Fruit fly (Drosophila melanogaster): ENCODE measurements around the gene CG10947.

CG10947 gene

DNA sequence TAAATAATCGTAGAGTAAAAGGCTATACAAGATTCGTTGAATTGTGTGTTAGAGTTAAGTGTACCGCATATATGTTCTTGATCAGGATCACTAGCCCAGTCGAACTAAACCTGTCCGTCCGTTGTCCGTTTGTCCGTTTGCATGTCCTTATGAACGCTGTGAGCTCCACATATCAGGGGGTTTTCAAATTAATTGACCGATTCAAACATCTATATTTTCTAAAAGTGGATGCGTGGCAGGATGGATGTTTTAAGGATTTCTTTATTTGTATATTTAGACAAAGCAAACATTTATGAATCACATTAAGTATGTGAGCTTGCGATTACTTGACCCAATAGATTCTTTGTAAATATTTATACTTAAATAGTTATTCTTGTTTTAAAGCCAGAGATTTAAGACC is 20.6 kb upstream of the CG10947 start:
- TF ChIP-seq gl (tag; optimal IDR thresholded peaks at IDR 0.05): no peak
- TF ChIP-seq CG14655 (GFP tag; optimal IDR thresholded peaks at IDR 0.05): peak; percentile 36

dm6 chr2L:20434779-20435178 is 20.2 kb upstream of the CG10947 start:
- TF ChIP-seq CG14655 (GFP tag; optimal IDR thresholded peaks at IDR 0.05) (no peak), CG13204 (GFP tag; optimal IDR thresholded peaks at IDR 0.05) (peak; percentile 30)

DNA sequence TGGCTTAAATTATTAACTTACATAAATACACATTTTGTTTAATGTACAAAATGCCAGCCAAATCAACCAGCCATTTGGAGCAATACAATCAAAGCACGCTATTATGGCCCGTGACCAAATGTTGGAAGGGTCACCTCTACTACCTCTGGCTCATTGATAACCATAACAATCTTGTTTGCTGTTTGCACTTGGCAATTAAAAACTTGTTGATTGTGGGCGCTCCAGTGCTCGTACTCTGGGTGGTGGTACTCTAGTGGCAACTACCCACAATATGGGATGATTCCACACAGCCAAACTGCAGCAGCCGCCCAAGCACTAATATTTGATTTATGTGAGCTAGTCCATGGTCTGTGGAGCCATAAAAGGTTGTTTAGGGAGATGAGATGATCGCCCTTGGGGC is 16.6 kb upstream of the CG10947 start:
- TF ChIP-seq gl (tag; optimal IDR thresholded peaks at IDR 0.05) (no peak), fd96Ca (GFP tag; IDR thresholded peaks at IDR 0.05) (no peak), Pif1A (GFP tag; optimal IDR thresholded peaks at IDR 0.05) (no peak), CG12605 (GFP tag; IDR thresholded peaks at IDR 0.05) (no peak)

DNA sequence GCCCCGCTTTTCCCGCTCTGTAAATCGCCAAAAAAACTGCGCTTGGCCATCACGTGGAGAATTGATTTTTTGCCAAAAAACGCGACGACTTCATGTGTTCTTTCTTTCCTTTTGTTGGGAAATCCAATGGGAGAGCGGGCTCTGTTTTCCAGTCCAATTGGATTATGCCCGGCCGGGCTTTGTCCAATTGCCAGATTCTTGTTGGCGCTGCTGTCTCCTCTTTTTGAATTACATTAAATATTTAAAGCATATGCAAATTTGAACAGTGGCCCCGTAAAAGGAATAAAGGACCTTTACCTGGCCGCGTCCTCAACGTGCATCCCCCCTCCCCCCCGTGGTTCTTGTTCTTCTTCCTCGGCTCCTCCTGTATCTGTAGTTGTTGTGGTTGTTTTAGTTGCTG is 14.9 kb upstream of the CG10947 start:
- no peak for TF ChIP-seq CG8159 (tag; optimal IDR thresholded peaks at IDR 0.05)
- TF ChIP-seq CG13204 (GFP tag; optimal IDR thresholded peaks at IDR 0.05): no peak
- no peak for TF ChIP-seq CG14655 (GFP tag; optimal IDR thresholded peaks at IDR 0.05)
- no peak for TF ChIP-seq rn (GFP tag; IDR thresholded peaks at IDR 0.05)
- TF ChIP-seq CG34367 (tag; optimal IDR thresholded peaks at IDR 0.05): no peak
- no peak for TF ChIP-seq CG15710 (tag; optimal IDR thresholded peaks at IDR 0.05)
- TF ChIP-seq CG10348 (GFP tag; IDR thresholded peaks at IDR 0.05): no peak

DNA sequence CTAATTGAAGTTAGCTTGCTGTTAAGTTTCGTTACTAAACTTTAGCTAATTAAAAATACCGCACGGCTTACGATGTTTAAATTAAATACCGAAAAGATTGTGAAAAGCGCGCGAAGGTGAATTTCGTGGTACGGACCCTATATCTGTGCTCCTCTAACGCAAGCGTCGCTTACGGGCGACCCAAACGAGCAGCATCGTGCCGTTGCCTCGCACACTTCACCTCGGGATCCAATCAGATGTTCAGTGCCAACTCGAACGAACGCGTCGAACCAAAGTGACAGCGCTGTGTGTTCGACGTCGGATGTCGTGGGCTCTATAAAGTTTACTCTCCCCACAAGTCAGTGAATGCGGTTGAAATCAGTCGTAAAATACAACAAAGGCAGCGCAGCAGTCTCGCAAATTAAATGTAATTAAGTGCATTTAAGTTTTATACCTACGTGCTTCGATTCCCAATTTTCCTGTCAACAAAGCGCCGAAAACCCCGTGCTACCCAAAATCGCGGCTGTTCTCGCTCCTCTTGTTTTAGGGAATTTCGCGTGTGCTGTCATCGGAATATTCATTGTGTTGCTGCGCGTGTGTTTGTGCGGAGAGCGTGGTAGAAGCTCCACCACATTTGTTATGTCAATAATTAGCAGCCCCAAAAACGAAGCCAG is 14.3 kb upstream of the CG10947 start:
- TF ChIP-seq CG8159 (tag; optimal IDR thresholded peaks at IDR 0.05) (peak; percentile 2), Pif1A (GFP tag; optimal IDR thresholded peaks at IDR 0.05) (no peak), fd96Ca (GFP tag; IDR thresholded peaks at IDR 0.05) (peak; percentile 38; the same call in 1 of the 3 replicates), CG13204 (GFP tag; optimal IDR thresholded peaks at IDR 0.05) (peak; percentile 53), D1 (tag; optimal IDR thresholded peaks at IDR 0.05) (peak; percentile 51), CG8301 (tag; optimal IDR thresholded peaks at IDR 0.05) (no peak), EcR (GFP tag; optimal IDR thresholded peaks at IDR 0.05) (peak; percentile 9), Snoo (tag; optimal IDR thresholded peaks at IDR 0.05) (peak; percentile 32), CG10348 (GFP tag; IDR thresholded peaks at IDR 0.05) (no peak), CG32121 (GFP tag; IDR thresholded peaks at IDR 0.05) (0 out of 2 replicates have a peak, but pooled peaks have one; percentile 16)

- no peak for TF ChIP-seq CG15710 (tag; optimal IDR thresholded peaks at IDR 0.05)
- no peak for TF ChIP-seq CG9948 (tag; optimal IDR thresholded peaks at IDR 0.05)
- TF ChIP-seq gl (tag; optimal IDR thresholded peaks at IDR 0.05): no peak
- no peak for TF ChIP-seq CG34367 (tag; optimal IDR thresholded peaks at IDR 0.05)
- TF ChIP-seq CG32121 (GFP tag; IDR thresholded peaks at IDR 0.05): no peak
- no peak for TF ChIP-seq EcR (GFP tag; optimal IDR thresholded peaks at IDR 0.05)
- no peak for TF ChIP-seq rn (GFP tag; IDR thresholded peaks at IDR 0.05)
- TF ChIP-seq CG4496 (GFP tag; IDR thresholded peaks at IDR 0.05): no peak
- no peak for TF ChIP-seq Pif1B (GFP tag; optimal IDR thresholded peaks at IDR 0.05)
- TF ChIP-seq Ets98B (GFP tag; IDR thresholded peaks at IDR 0.05): no peak
- no peak for TF ChIP-seq CG8301 (tag; optimal IDR thresholded peaks at IDR 0.05)
- TF ChIP-seq CG14655 (GFP tag; optimal IDR thresholded peaks at IDR 0.05): no peak
- no peak for TF ChIP-seq CG17806 (tag; optimal IDR thresholded peaks at IDR 0.05)
- TF ChIP-seq CG13204 (GFP tag; optimal IDR thresholded peaks at IDR 0.05): no peak
- TF ChIP-seq D1 (tag; optimal IDR thresholded peaks at IDR 0.05): no peak
- no peak for TF ChIP-seq CG8159 (tag; optimal IDR thresholded peaks at IDR 0.05)
- no peak for TF ChIP-seq fd96Ca (GFP tag; IDR thresholded peaks at IDR 0.05)
Observed at dm6 chr2L:20428382-20428755, 13.8 kb upstream of the CG10947 start.

DNA sequence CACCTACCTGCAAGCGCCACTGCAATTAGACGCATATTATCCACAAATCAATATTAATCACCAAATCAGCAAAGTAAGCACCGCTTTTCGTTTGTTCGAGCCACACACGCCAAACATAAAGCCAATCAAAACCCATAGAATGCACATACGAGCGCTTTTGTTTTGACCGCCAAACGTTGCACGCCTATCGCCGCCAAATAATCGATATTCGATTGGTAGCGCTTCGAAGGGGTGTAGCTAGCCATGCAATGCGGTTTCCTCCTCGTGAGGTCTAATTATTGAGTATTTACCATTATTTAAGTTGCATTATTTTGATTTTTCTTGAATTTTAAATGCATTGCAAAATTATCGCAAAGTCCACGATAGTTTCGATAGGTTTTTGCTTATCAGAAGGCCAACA is 12.8 kb upstream of the CG10947 start:
- TF ChIP-seq D1 (tag; optimal IDR thresholded peaks at IDR 0.05): peak; percentile 7
- no peak for TF ChIP-seq CG34367 (tag; optimal IDR thresholded peaks at IDR 0.05)

dm6 chr2L:20425854-20426396 is 11.3 kb upstream of the CG10947 start, which contains the start of gene CG31688:
CG31688 (plus strand) TSS chr2L:20426199.
- TF ChIP-seq CG34367 (tag; optimal IDR thresholded peaks at IDR 0.05): no peak
- TF ChIP-seq CG17806 (tag; optimal IDR thresholded peaks at IDR 0.05): no peak
- no peak for TF ChIP-seq Snoo (tag; optimal IDR thresholded peaks at IDR 0.05)
- TF ChIP-seq EcR (GFP tag; optimal IDR thresholded peaks at IDR 0.05): no peak
- no peak for TF ChIP-seq CG12605 (GFP tag; IDR thresholded peaks at IDR 0.05)
- no peak for TF ChIP-seq fd96Ca (GFP tag; IDR thresholded peaks at IDR 0.05)
- TF ChIP-seq CG10348 (GFP tag; IDR thresholded peaks at IDR 0.05): no peak
- no peak for TF ChIP-seq CG13204 (GFP tag; optimal IDR thresholded peaks at IDR 0.05)
- TF ChIP-seq CG15710 (tag; optimal IDR thresholded peaks at IDR 0.05): no peak
- no peak for TF ChIP-seq Pif1A (GFP tag; optimal IDR thresholded peaks at IDR 0.05)
- no peak for TF ChIP-seq Ets98B (GFP tag; IDR thresholded peaks at IDR 0.05)
- no peak for TF ChIP-seq CG14655 (GFP tag; optimal IDR thresholded peaks at IDR 0.05)
- no peak for TF ChIP-seq CG4496 (GFP tag; IDR thresholded peaks at IDR 0.05)
- TF ChIP-seq D1 (tag; optimal IDR thresholded peaks at IDR 0.05): no peak
